Fruit fly (Drosophila melanogaster) whole organism, embryonic: ENCODE results near the gene Mpc1.

ENCODE experiments used
- Asciz ChIP-seq: fragments of 200-800 bp; sonication (Bioruptor generic); optimal IDR thresholded peaks from 2 replicates; lab custom pipeline; 2017; ENCODE audit warnings: missing biosample characterization, mild to moderate bottlenecking, missing genetic modification characterization, missing genetic modification reagents
- Atf6 ChIP-seq: fragments of 200-800 bp; sonication (Bioruptor generic); IDR thresholded peaks from 2 replicates; pipeline ENCODE4 v1.3.6; 2022; ENCODE audit warnings: missing biosample characterization, missing genetic modification characterization
- B-H1 ChIP-seq: fragments of 200-800 bp; sonication (Bioruptor generic); IDR thresholded peaks from 3 replicates; pipeline ENCODE4 v1.3.6; 2022; ENCODE audit warnings: missing biosample characterization, missing genetic modification characterization
- CG11247 ChIP-seq: fragments of 200-800 bp; sonication (Bioruptor generic); IDR thresholded peaks from 2 replicates; pipeline ENCODE4 v1.3.6; 2022; ENCODE audit warnings: missing biosample characterization, missing genetic modification characterization
- CG14860 ChIP-seq: fragments of 200-800 bp; sonication (Bioruptor generic); IDR thresholded peaks from 3 replicates; pipeline ENCODE4 v1.3.6; 2022; ENCODE audit warnings: missing biosample characterization, missing genetic modification characterization; ENCODE audit not compliant: partially characterized antibody
- CG1603 ChIP-seq: fragments of 200-800 bp; sonication (Bioruptor generic); optimal IDR thresholded peaks from 2 replicates; lab custom pipeline; 2019; ENCODE audit warnings: missing biosample characterization, mild to moderate bottlenecking, missing genetic modification characterization, moderate library complexity
- CG16779 ChIP-seq: fragments of 200-800 bp; sonication (Bioruptor generic); IDR thresholded peaks from 2 replicates; pipeline ENCODE4 v1.3.6; 2022; ENCODE audit warnings: missing biosample characterization, missing genetic modification characterization
- CG16815 ChIP-seq: fragments of 200-800 bp; sonication (Bioruptor generic); optimal IDR thresholded peaks from 3 replicates; lab custom pipeline; 2017; ENCODE audit warnings: missing biosample characterization, mild to moderate bottlenecking, missing genetic modification characterization
- CG17328 ChIP-seq: fragments of 200-800 bp; sonication (Bioruptor generic); IDR thresholded peaks from 2 replicates; pipeline ENCODE4 v1.3.6; 2022; ENCODE audit warnings: missing biosample characterization, missing genetic modification characterization
- CG18476 ChIP-seq: fragments of 200-800 bp; sonication (Bioruptor generic); optimal IDR thresholded peaks from 2 replicates; lab custom pipeline; 2016; ENCODE audit warnings: missing biosample characterization, mild to moderate bottlenecking, missing genetic modification characterization
- CG2129 ChIP-seq: fragments of 200-800 bp; sonication (Bioruptor generic); IDR thresholded peaks from 2 replicates; pipeline ENCODE4 v1.3.6; 2022; ENCODE audit warnings: missing biosample characterization, missing genetic modification characterization; ENCODE audit not compliant: partially characterized antibody
- CG30020 ChIP-seq: fragments of 200-800 bp; optimal IDR thresholded peaks from 2 replicates; lab custom pipeline; 2019; ENCODE audit warnings: missing biosample characterization, mild to moderate bottlenecking, missing genetic modification characterization, moderate library complexity
- CG3281 ChIP-seq: fragments of 200-800 bp; sonication (Bioruptor generic); optimal IDR thresholded peaks from 3 replicates; lab custom pipeline; 2017; ENCODE audit warnings: missing biosample characterization, mild to moderate bottlenecking, missing genetic modification characterization
- CG33557 ChIP-seq: fragments of 200-800 bp; sonication (Bioruptor generic); optimal IDR thresholded peaks from 2 replicates; lab custom pipeline; 2019; ENCODE audit warnings: missing biosample characterization, mild to moderate bottlenecking, missing genetic modification characterization, moderate library complexity
- CG4282 ChIP-seq: fragments of 200-800 bp; sonication (Bioruptor generic); optimal IDR thresholded peaks from 2 replicates; lab custom pipeline; 2016; ENCODE audit warnings: missing biosample characterization, missing genetic modification characterization
- CG4328 ChIP-seq: fragments of 200-800 bp; sonication (Bioruptor generic); optimal IDR thresholded peaks from 3 replicates; lab custom pipeline; 2017; ENCODE audit warnings: missing biosample characterization, missing genetic modification reagents, missing genetic modification characterization
- CG6683 ChIP-seq: fragments of 200-800 bp; sonication (Bioruptor generic); optimal IDR thresholded peaks from 2 replicates; lab custom pipeline; 2017; ENCODE audit warnings: missing biosample characterization, mild to moderate bottlenecking, missing genetic modification characterization, missing genetic modification reagents
- CG8281 ChIP-seq: fragments of 200-800 bp; sonication (Bioruptor generic); optimal IDR thresholded peaks from 2 replicates; lab custom pipeline; 2018; ENCODE audit warnings: missing biosample characterization, mild to moderate bottlenecking, missing genetic modification characterization, moderate library complexity
- CG8290 ChIP-seq, 3 experiments: fragments of 200-800 bp; sonication (Bioruptor generic); optimal IDR thresholded peaks; 2 replicates each; lab custom pipeline; 2016 to 2019; ENCODE audit warnings: missing biosample characterization in 3 of 3, missing genetic modification characterization in 3 of 3, mild to moderate bottlenecking in 2 of 3, moderate library complexity in 1 of 3
- CG8359 ChIP-seq: fragments of 200-800 bp; sonication (Bioruptor generic); optimal IDR thresholded peaks from 2 replicates; lab custom pipeline; 2017; ENCODE audit warnings: missing biosample characterization, mild to moderate bottlenecking, missing genetic modification characterization, borderline replicate concordance
- CrebB ChIP-seq: fragments of 200-800 bp; sonication (Bioruptor generic); optimal IDR thresholded peaks from 3 replicates; lab custom pipeline; 2018; ENCODE audit warnings: missing biosample characterization, mild to moderate bottlenecking, missing genetic modification characterization
- Eip74EF ChIP-seq, 2 experiments: fragments of 200-800 bp in 1 of 2; fragments of >200 bp in 1 of 2; sonication (Bioruptor generic) in 1 of 2; optimal IDR thresholded peaks; 2 replicates each; lab custom pipeline; 2017 to 2019; ENCODE audit warnings: missing biosample characterization in 2 of 2, missing genetic modification characterization in 2 of 2, mild to moderate bottlenecking in 1 of 2, moderate library complexity in 1 of 2
- Elba2 ChIP-seq: fragments of 200-800 bp; sonication (Bioruptor generic); optimal IDR thresholded peaks from 3 replicates; lab custom pipeline; 2016; ENCODE audit warnings: missing biosample characterization, missing genetic modification characterization
- Ets97D ChIP-seq: fragments of 200-800 bp; sonication (Bioruptor generic); optimal IDR thresholded peaks from 3 replicates; lab custom pipeline; 2016; ENCODE audit warnings: missing biosample characterization, missing genetic modification characterization
- HmgZ ChIP-seq: fragments of 200-800 bp; sonication (Bioruptor generic); optimal IDR thresholded peaks from 2 replicates; lab custom pipeline; 2018; ENCODE audit warnings: missing biosample characterization, mild to moderate bottlenecking, missing genetic modification characterization
- Mrtf ChIP-seq: fragments of 200-800 bp; sonication (Bioruptor generic); IDR thresholded peaks from 3 replicates; pipeline ENCODE4 v1.3.6; 2022; ENCODE audit warnings: missing biosample characterization, missing genetic modification characterization
- Nf-YA ChIP-seq: fragments of 200-800 bp; sonication (Bioruptor generic); IDR thresholded peaks from 2 replicates; pipeline ENCODE4 v1.3.6; 2022; ENCODE audit warnings: missing biosample characterization, missing genetic modification characterization
- Nf-YB ChIP-seq: fragments of 200-800 bp; sonication (Bioruptor generic); optimal IDR thresholded peaks from 3 replicates; lab custom pipeline; 2019; ENCODE audit warnings: missing biosample characterization, mild to moderate bottlenecking, missing genetic modification characterization, moderate library complexity
- Nf-YC ChIP-seq: fragments of 200-800 bp; optimal IDR thresholded peaks from 3 replicates; lab custom pipeline; 2019; ENCODE audit warnings: missing biosample characterization, mild to moderate bottlenecking, missing genetic modification characterization, moderate library complexity
- Sry-β ChIP-seq: fragments of 200-800 bp; sonication (Bioruptor generic); optimal IDR thresholded peaks from 2 replicates; lab custom pipeline; 2018; ENCODE audit warnings: missing biosample characterization, mild to moderate bottlenecking, missing genetic modification characterization, moderate library complexity
- Xrp1 ChIP-seq: fragments of 200-800 bp; sonication (Bioruptor generic); IDR thresholded peaks from 2 replicates; pipeline ENCODE4 v1.3.6; 2022; ENCODE audit warnings: missing biosample characterization, missing genetic modification characterization
- bigmax ChIP-seq: fragments of 200-800 bp; sonication (Bioruptor generic); optimal IDR thresholded peaks from 2 replicates; lab custom pipeline; 2018; ENCODE audit warnings: missing biosample characterization, mild to moderate bottlenecking, missing genetic modification characterization
- cg ChIP-seq: fragments of 200-800 bp; sonication (Bioruptor generic); optimal IDR thresholded peaks from 3 replicates; lab custom pipeline; 2019; ENCODE audit warnings: missing biosample characterization, mild to moderate bottlenecking, missing genetic modification characterization, moderate library complexity
- chinmo ChIP-seq: fragments of 200-800 bp; sonication (Bioruptor generic); IDR thresholded peaks from 4 replicates; pipeline ENCODE4 v1.3.6; 2022; ENCODE audit warnings: missing biosample characterization, missing genetic modification characterization; ENCODE audit not compliant: partially characterized antibody
- ci ChIP-seq: fragments of 200-800 bp; sonication (Bioruptor generic); IDR thresholded peaks from 3 replicates; pipeline ENCODE4 v1.3.6; 2022; ENCODE audit warnings: missing biosample characterization, missing genetic modification characterization
- corto ChIP-seq: fragments of 200-800 bp; sonication (Bioruptor generic); optimal IDR thresholded peaks from 2 replicates; lab custom pipeline; 2016; ENCODE audit warnings: missing biosample characterization, mild to moderate bottlenecking, missing genetic modification characterization, moderate library complexity
- crc ChIP-seq: fragments of 200-800 bp; sonication (Bioruptor generic); optimal IDR thresholded peaks from 2 replicates; lab custom pipeline; 2016; ENCODE audit warnings: missing biosample characterization, missing genetic modification characterization
- danr ChIP-seq: fragments of 200-800 bp; sonication (Bioruptor generic); IDR thresholded peaks from 2 replicates; pipeline ENCODE4 v1.3.6; 2022; ENCODE audit warnings: missing biosample characterization, missing genetic modification characterization
- ewg ChIP-seq: fragments of 200-800 bp; sonication (Bioruptor generic); optimal IDR thresholded peaks from 3 replicates; lab custom pipeline; 2017; ENCODE audit warnings: mild to moderate bottlenecking, missing biosample characterization, missing genetic modification reagents, missing genetic modification characterization
- grau ChIP-seq: fragments of 200-800 bp; optimal IDR thresholded peaks from 3 replicates; lab custom pipeline; 2019; ENCODE audit warnings: missing biosample characterization, mild to moderate bottlenecking, missing genetic modification characterization, moderate library complexity
- grn ChIP-seq: fragments of 200-800 bp; sonication (Bioruptor generic); optimal IDR thresholded peaks from 3 replicates; lab custom pipeline; 2017; ENCODE audit warnings: missing biosample characterization, missing genetic modification characterization
- gro ChIP-seq: fragments of 200-800 bp; sonication (Bioruptor generic); optimal IDR thresholded peaks from 2 replicates; lab custom pipeline; 2016; ENCODE audit warnings: missing biosample characterization, missing genetic modification characterization
- gt ChIP-seq: fragments of 200-800 bp; sonication (Bioruptor generic); IDR thresholded peaks from 2 replicates; pipeline ENCODE4 v1.3.6; 2022; ENCODE audit warnings: missing biosample characterization, missing genetic modification characterization
- insv ChIP-seq, 2 experiments: fragments of 200-800 bp; sonication (Bioruptor generic); optimal IDR thresholded peaks; 3 replicates each; lab custom pipeline; 2016 to 2018; ENCODE audit warnings: missing biosample characterization in 2 of 2, missing genetic modification characterization in 2 of 2
- kay ChIP-seq: fragments of 200-800 bp; sonication (Bioruptor generic); optimal IDR thresholded peaks from 2 replicates; lab custom pipeline; 2016; ENCODE audit warnings: missing biosample characterization, missing genetic modification characterization
- lbe ChIP-seq: fragments of 200-800 bp; sonication (Bioruptor generic); optimal IDR thresholded peaks from 2 replicates; lab custom pipeline; 2016; ENCODE audit warnings: missing biosample characterization, mild to moderate bottlenecking, missing genetic modification characterization
- oc ChIP-seq: fragments of 200-800 bp; sonication (Bioruptor generic); optimal IDR thresholded peaks from 2 replicates; lab custom pipeline; 2018; ENCODE audit warnings: missing biosample characterization, mild to moderate bottlenecking, missing genetic modification characterization, moderate library complexity
- peb ChIP-seq: fragments of 200-800 bp; sonication (Bioruptor generic); IDR thresholded peaks from 2 replicates; pipeline ENCODE4 v1.3.6; 2022; ENCODE audit warnings: missing biosample characterization, missing genetic modification characterization
- psq ChIP-seq: fragments of 200-800 bp; sonication (Bioruptor generic); optimal IDR thresholded peaks from 2 replicates; lab custom pipeline; 2017; ENCODE audit warnings: missing biosample characterization, missing genetic modification characterization

The Mpc1 gene

dm6 chr3R:18923208-18923761 lies 5.2 kb downstream of the Mpc1 start (continued):
- TF ChIP-seq Asciz, result peak; percentile 14
- no peak for TF ChIP-seq grau (tag; lab: Kevin White, UChicago)
- TF ChIP-seq Xrp1 (GFP tag; lab: Robert Waterston, UW), result peak; percentile 51
- TF ChIP-seq danr, result no peak
- no peak for TF ChIP-seq CG16779 (GFP tag; lab: Robert Waterston, UW)
- no peak for TF ChIP-seq CG18476 (GFP tag; lab: Kevin White, UChicago)
- TF ChIP-seq CG8359 (GFP tag; lab: Kevin White, UChicago), result no peak
- peak; percentile 45; the same call in 1 of the 2 replicates for TF ChIP-seq Atf6 (GFP tag; lab: Robert Waterston, UW)
- TF ChIP-seq B-H1, result no peak
- TF ChIP-seq CG30020 (tag; lab: Kevin White, UChicago), result no peak
- TF ChIP-seq Nf-YC (tag; lab: Kevin White, UChicago), result peak; percentile 95
- peak; percentile 20 for TF ChIP-seq CG3281
- peak; percentile 55; the same call in 1 of the 2 replicates for TF ChIP-seq Nf-YA (GFP tag; lab: Robert Waterston, UW)
- TF ChIP-seq chinmo, result peak; percentile 45; the same call in 2 of the 4 replicates
- TF ChIP-seq CG2129, result no peak
- no peak for TF ChIP-seq grn (GFP tag; lab: Kevin White, UChicago)
- no peak for TF ChIP-seq gro (GFP tag; lab: Kevin White, UChicago)
- peak; percentile 19 for TF ChIP-seq CG1603 (tag; lab: Kevin White, UChicago)
- TF ChIP-seq CG16815 (GFP tag; lab: Kevin White, UChicago), result no peak
- TF ChIP-seq CrebB (tag; lab: Kevin White, UChicago), result no peak
- no peak for TF ChIP-seq peb (GFP tag; lab: Robert Waterston, UW)
- peak; percentile 96 for TF ChIP-seq Nf-YB (GFP tag; lab: Kevin White, UChicago)
- TF ChIP-seq CG8281 (tag; lab: Kevin White, UChicago), result peak; percentile 78
- TF ChIP-seq Sry-β, result no peak
- TF ChIP-seq crc (GFP tag; lab: Kevin White, UChicago), result no peak
- TF ChIP-seq HmgZ (tag; lab: Kevin White, UChicago), result peak; percentile 31
- TF ChIP-seq bigmax, result peak; percentile 43
- no peak for TF ChIP-seq oc (tag; lab: Kevin White, UChicago)
- TF ChIP-seq Ets97D (GFP tag; lab: Kevin White, UChicago), result no peak
- TF ChIP-seq CG4328, result no peak
- TF ChIP-seq CG8290 (GFP tag; optimal IDR thresholded peaks at IDR 0.05; lab: Kevin White, UChicago), result no peak
- peak in 1 of 2 experiments; percentile 2 for TF ChIP-seq CG8290 (tag; optimal IDR thresholded peaks at IDR 0.05; lab: Kevin White, UChicago)
- peak; percentile 78 for TF ChIP-seq cg (GFP tag; lab: Kevin White, UChicago)
- TF ChIP-seq gt (GFP tag; lab: Robert Waterston, UW), result no peak
- TF ChIP-seq CG33557 (GFP tag; lab: Kevin White, UChicago), result peak; percentile 11
- TF ChIP-seq Mrtf (GFP tag; lab: Robert Waterston, UW), result no peak
- peak; percentile 18 for TF ChIP-seq corto (GFP tag; lab: Kevin White, UChicago)
- TF ChIP-seq CG6683, result no peak
- TF ChIP-seq CG11247 (GFP tag; lab: Robert Waterston, UW), result no peak
- peak; percentile 53; the same call in 1 of the 3 replicates for TF ChIP-seq ci (GFP tag; lab: Robert Waterston, UW)
- TF ChIP-seq Eip74EF (GFP tag; optimal IDR thresholded peaks at IDR 0.05; lab: Kevin White, UChicago), result no peak
- TF ChIP-seq insv (GFP tag; optimal IDR thresholded peaks at IDR 0.05; lab: Kevin White, UChicago), result peak in 1 of 2 experiments; percentile 4
- TF ChIP-seq lbe (GFP tag; lab: Kevin White, UChicago), result peak; percentile 56
- TF ChIP-seq psq, result no peak
- TF ChIP-seq ewg (GFP tag; lab: Kevin White, UChicago), result no peak
- no peak for TF ChIP-seq CG14860 (GFP tag; lab: Robert Waterston, UW)
- no peak for TF ChIP-seq CG4282 (GFP tag; lab: Kevin White, UChicago)
- TF ChIP-seq Elba2 (GFP tag; lab: Kevin White, UChicago), result peak; percentile 92
- no peak for TF ChIP-seq kay
- no peak for TF ChIP-seq CG17328 (GFP tag; lab: Robert Waterston, UW)
